Worm (Caenorhabditis elegans) whole organism, L1 larva: ENCODE data around the gene unc-132.

Source experiments
- C04F5.9 ChIP-seq: sonication (generic microtip); optimal IDR thresholded peaks from 2 replicates; lab custom pipeline; 2016; ENCODE audit warnings: missing genetic modification characterization, missing compliant biosample characterization
- C34B4.2 ChIP-seq: sonication (generic microtip); optimal IDR thresholded peaks from 2 replicates; lab custom pipeline; 2017; ENCODE audit warnings: mild to moderate bottlenecking, missing genetic modification characterization, missing compliant biosample characterization
- aha-1 ChIP-seq: fragments of 150-350 bp; optimal IDR thresholded peaks from 2 replicates; lab custom pipeline; 2014; ENCODE audit warnings: missing biosample characterization, missing genetic modification characterization
- alr-1 ChIP-seq: fragments of 200-800 bp; sonication (Bioruptor generic); optimal IDR thresholded peaks from 2 replicates; lab custom pipeline; 2018; ENCODE audit warnings: borderline replicate concordance, mild to moderate bottlenecking, missing genetic modification characterization, missing compliant biosample characterization
- aly-2 ChIP-seq: fragments of 150-350 bp; optimal IDR thresholded peaks from 2 replicates; lab custom pipeline; 2014; ENCODE audit warnings: missing biosample characterization, missing genetic modification characterization
- ama-1 ChIP-seq: fragments of 150-350 bp; optimal IDR thresholded peaks from 2 replicates; lab custom pipeline; 2014
- ceh-63 ChIP-seq: fragments of 200-800 bp; sonication (Bioruptor generic); optimal IDR thresholded peaks from 2 replicates; lab custom pipeline; 2018; ENCODE audit warnings: mild to moderate bottlenecking, missing genetic modification characterization, missing compliant biosample characterization
- ceh-8 ChIP-seq: fragments of 200-800 bp; sonication (Bioruptor generic); optimal IDR thresholded peaks from 2 replicates; lab custom pipeline; 2018; ENCODE audit warnings: mild to moderate bottlenecking, missing genetic modification characterization, moderate library complexity, missing compliant biosample characterization
- ceh-88 ChIP-seq: fragments of 200-800 bp; sonication (Bioruptor generic); IDR thresholded peaks from 2 replicates; pipeline ENCODE4 v1.3.6; 2022; ENCODE audit warnings: missing genetic modification characterization, missing compliant biosample characterization
- ces-1 ChIP-seq: fragments of 150-350 bp; optimal IDR thresholded peaks from 2 replicates; lab custom pipeline; 2014; ENCODE audit warnings: missing biosample characterization, missing genetic modification reagents, missing genetic modification characterization
- dpl-1 ChIP-seq, 3 experiments: fragments of 150-350 bp in 2 of 3; sonication (generic microtip) in 1 of 3; optimal IDR thresholded peaks; 2 replicates each; lab custom pipeline; 2014 to 2017; ENCODE audit warnings: missing biosample characterization in 3 of 3, missing genetic modification characterization in 3 of 3, missing genetic modification reagents in 3 of 3
- dsc-1 ChIP-seq: sonication (generic microtip); optimal IDR thresholded peaks from 2 replicates; lab custom pipeline; 2016; ENCODE audit warnings: mild to moderate bottlenecking, missing genetic modification characterization, missing compliant biosample characterization
- egl-13 ChIP-seq: sonication (generic microtip); optimal IDR thresholded peaks from 2 replicates; lab custom pipeline; 2016; ENCODE audit warnings: missing genotype, missing genetic modification reagents, missing genetic modification characterization, missing compliant biosample characterization
- elt-3 ChIP-seq, 6 experiments: fragments of 150-350 bp in 1 of 6; sonication (generic microtip); optimal IDR thresholded peaks; 2 replicates each; lab custom pipeline; 2017 to 2018; ENCODE audit warnings: missing biosample characterization in 6 of 6, missing genetic modification characterization in 6 of 6, inconsistent platforms in 1 of 6
- ets-5 ChIP-seq: fragments of 200-800 bp; sonication (Bioruptor generic); IDR thresholded peaks from 2 replicates; pipeline ENCODE4 v1.3.6; 2022; ENCODE audit warnings: missing genetic modification characterization, missing compliant biosample characterization
- fkh-10 ChIP-seq: sonication (generic microtip); optimal IDR thresholded peaks from 2 replicates; lab custom pipeline; 2017; ENCODE audit warnings: missing biosample characterization, missing genetic modification reagents, missing genetic modification characterization
- fkh-4 ChIP-seq: sonication (generic microtip); optimal IDR thresholded peaks from 2 replicates; lab custom pipeline; 2016; ENCODE audit warnings: missing compliant biosample characterization, missing genetic modification characterization, borderline replicate concordance
- hlh-17 ChIP-seq: fragments of 200-800 bp; sonication (Bioruptor generic); optimal IDR thresholded peaks from 2 replicates; lab custom pipeline; 2018; ENCODE audit warnings: missing genetic modification characterization, mild to moderate bottlenecking, missing compliant biosample characterization, moderate library complexity, borderline replicate concordance
- hlh-4 ChIP-seq: sonication (generic microtip); optimal IDR thresholded peaks from 2 replicates; lab custom pipeline; 2016; ENCODE audit warnings: mild to moderate bottlenecking, missing genetic modification characterization, missing compliant biosample characterization
- isw-1 ChIP-seq: fragments of 200-800 bp; sonication (Bioruptor generic); IDR thresholded peaks from 2 replicates; pipeline ENCODE4 v1.3.6; 2022; ENCODE audit warnings: missing genetic modification characterization, missing compliant biosample characterization
- jun-1 ChIP-seq: fragments of 150-350 bp; optimal IDR thresholded peaks from 2 replicates; lab custom pipeline; 2014; ENCODE audit warnings: missing biosample characterization, missing genetic modification reagents, missing genetic modification characterization
- lin-13 ChIP-seq: fragments of 150-350 bp; optimal IDR thresholded peaks from 2 replicates; lab custom pipeline; 2014; ENCODE audit warnings: missing biosample characterization, missing genetic modification reagents, missing genetic modification characterization
- lin-15B ChIP-seq: fragments of 150-350 bp; sonication (generic microtip); optimal IDR thresholded peaks from 3 replicates; lab custom pipeline; 2014; ENCODE audit warnings: missing biosample characterization, missing genetic modification characterization
- lin-35 ChIP-seq, 2 experiments: fragments of 150-350 bp; optimal IDR thresholded peaks; 2 replicates each; lab custom pipeline; 2014; ENCODE audit warnings: missing biosample characterization in 2 of 2, missing genetic modification characterization in 2 of 2, missing genetic modification reagents in 2 of 2
- lsy-2 ChIP-seq, 2 experiments: fragments of 150-350 bp; optimal IDR thresholded peaks; 2 replicates each; lab custom pipeline; 2014; ENCODE audit warnings: missing biosample characterization in 2 of 2, missing genetic modification characterization in 2 of 2
- mdl-1 ChIP-seq, 2 experiments: fragments of 150-350 bp; optimal IDR thresholded peaks; 2 replicates each; lab custom pipeline; 2014 to 2017; ENCODE audit warnings: missing biosample characterization in 2 of 2, missing genetic modification characterization in 2 of 2, inconsistent platforms in 1 of 2
- mep-1 ChIP-seq: fragments of 150-350 bp; optimal IDR thresholded peaks from 2 replicates; lab custom pipeline; 2014; ENCODE audit warnings: missing biosample characterization, missing genetic modification characterization
- nhr-11 ChIP-seq: fragments of 150-350 bp; optimal IDR thresholded peaks from 2 replicates; lab custom pipeline; 2014; ENCODE audit warnings: missing biosample characterization, missing genetic modification characterization
- nhr-19 ChIP-seq: fragments of 200-800 bp; sonication (Bioruptor generic); conservative IDR thresholded peaks from 2 replicates; pipeline ENCODE4 v1.3.6; 2022; ENCODE audit warnings: missing genetic modification characterization, missing compliant biosample characterization
- nhr-47 ChIP-seq: sonication (generic microtip); optimal IDR thresholded peaks from 2 replicates; lab custom pipeline; 2016; ENCODE audit warnings: mild to moderate bottlenecking, missing genetic modification characterization, moderate library complexity, missing compliant biosample characterization
- nhr-71 ChIP-seq: sonication (generic microtip); optimal IDR thresholded peaks from 2 replicates; lab custom pipeline; 2016; ENCODE audit warnings: mild to moderate bottlenecking, missing genetic modification characterization, moderate library complexity, missing compliant biosample characterization
- nhr-84 ChIP-seq: sonication (generic microtip); optimal IDR thresholded peaks from 2 replicates; lab custom pipeline; 2017; ENCODE audit warnings: missing biosample characterization, missing genetic modification characterization
- nhr-85 ChIP-seq: sonication (generic microtip); peaks from one replicate; lab custom pipeline; 2016; ENCODE audit warnings: missing genetic modification characterization, inconsistent platforms, missing compliant biosample characterization
- nhr-90 ChIP-seq: sonication (generic microtip); optimal IDR thresholded peaks from 2 replicates; lab custom pipeline; 2016; ENCODE audit warnings: mild to moderate bottlenecking, missing genetic modification characterization, missing compliant biosample characterization; ENCODE audit not compliant: poor library complexity
- pqm-1 ChIP-seq: sonication (generic microtip); optimal IDR thresholded peaks from 3 replicates; lab custom pipeline; 2017; ENCODE audit warnings: missing biosample characterization, missing genetic modification characterization
- snpc-4 ChIP-seq: fragments of 150-350 bp; optimal IDR thresholded peaks from 2 replicates; lab custom pipeline; 2014; ENCODE audit warnings: missing biosample characterization, missing genetic modification characterization
- snu-23 ChIP-seq: sonication (generic microtip); optimal IDR thresholded peaks from 2 replicates; lab custom pipeline; 2016; ENCODE audit warnings: missing genetic modification characterization, missing compliant biosample characterization
- sptf-1 ChIP-seq: fragments of 150-350 bp; optimal IDR thresholded peaks from 2 replicates; lab custom pipeline; 2014; ENCODE audit warnings: missing biosample characterization, missing genetic modification characterization
- sup-37 ChIP-seq: fragments of 200-800 bp; sonication (Bioruptor generic); optimal IDR thresholded peaks from 2 replicates; lab custom pipeline; 2018; ENCODE audit warnings: mild to moderate bottlenecking, missing genetic modification characterization, missing compliant biosample characterization
- tbx-2 ChIP-seq: sonication (generic microtip); optimal IDR thresholded peaks from 2 replicates; lab custom pipeline; 2016; ENCODE audit warnings: missing genetic modification characterization, missing compliant biosample characterization
- unc-130 ChIP-seq: fragments of 150-350 bp; optimal IDR thresholded peaks from 2 replicates; lab custom pipeline; 2017; ENCODE audit warnings: missing biosample characterization, missing genetic modification characterization, inconsistent platforms
- unc-30 ChIP-seq: sonication (generic microtip); optimal IDR thresholded peaks from 2 replicates; lab custom pipeline; 2017; ENCODE audit warnings: missing biosample characterization, missing genetic modification characterization
- unc-62 ChIP-seq: fragments of 150-350 bp; optimal IDR thresholded peaks from 2 replicates; lab custom pipeline; 2014; ENCODE audit warnings: missing biosample characterization, missing genetic modification reagents, missing genetic modification characterization
- unc-86 ChIP-seq: sonication (generic microtip); optimal IDR thresholded peaks from 2 replicates; lab custom pipeline; 2016; ENCODE audit warnings: missing genetic modification characterization, missing compliant biosample characterization
- unc-98 ChIP-seq: fragments of 200-800 bp; sonication (Bioruptor generic); IDR thresholded peaks from 2 replicates; pipeline ENCODE4 v1.3.6; 2022; ENCODE audit warnings: missing genetic modification characterization, missing compliant biosample characterization
- vab-15 ChIP-seq: sonication (generic microtip); optimal IDR thresholded peaks from 2 replicates; lab custom pipeline; 2017; ENCODE audit warnings: missing genotype, mild to moderate bottlenecking, missing genetic modification characterization, missing compliant biosample characterization
- zag-1 ChIP-seq: fragments of 150-350 bp; optimal IDR thresholded peaks from 2 replicates; lab custom pipeline; 2014; ENCODE audit warnings: missing biosample characterization, missing genetic modification characterization
- zip-4 ChIP-seq: fragments of 200-800 bp; sonication (Bioruptor generic); optimal IDR thresholded peaks from 2 replicates; lab custom pipeline; 2018; ENCODE audit warnings: mild to moderate bottlenecking, missing genetic modification characterization, moderate library complexity, missing compliant biosample characterization
- ztf-11 ChIP-seq, 2 experiments: sonication (generic microtip); optimal IDR thresholded peaks; 2 replicates each; lab custom pipeline; 2016 to 2017; ENCODE audit warnings: missing genetic modification characterization in 2 of 2, missing biosample characterization in 1 of 2, missing compliant biosample characterization in 1 of 2
- ztf-4 ChIP-seq: fragments of 150-350 bp; optimal IDR thresholded peaks from 2 replicates; lab custom pipeline; 2014; ENCODE audit warnings: missing biosample characterization, missing genetic modification characterization

Gene unc-132

ce11 chrV:3716279-3716887 lies 29.5 kb downstream of the unc-132 start (continued):
- TF ChIP-seq lin-13 (GFP tag; lab: Kevin White, UChicago): no peak
- peak; percentile 56 for TF ChIP-seq tbx-2 (tag; lab: Kevin White, UChicago)
- no peak for TF ChIP-seq fkh-4
- TF ChIP-seq zag-1: peak; percentile 19
- TF ChIP-seq ceh-8 (GFP tag; lab: Kevin White, UChicago): peak; percentile 33
- no peak for TF ChIP-seq isw-1
- TF ChIP-seq fkh-10 (GFP tag; lab: Kevin White, UChicago): peak; percentile 96
- TF ChIP-seq elt-3 (tag; optimal IDR thresholded peaks at IDR 0.05; lab: Kevin White, UChicago): no peak
- TF ChIP-seq unc-98 (GFP tag; lab: Robert Waterston, UW): no peak
- TF ChIP-seq nhr-84: no peak

- TF ChIP-seq dpl-1 (GFP tag; optimal IDR thresholded peaks at IDR 0.05; lab: Kevin White, UChicago) (peak in 1 of 3 experiments; percentile 20), vab-15 (tag; lab: Kevin White, UChicago) (no peak), aha-1 (tag; lab: Kevin White, UChicago) (no peak), nhr-11 (no peak), isw-1 (0 out of 2 replicates have a peak, but pooled peaks have one; percentile 11), alr-1 (tag; lab: Kevin White, UChicago) (no peak), C34B4.2 (tag; lab: Kevin White, UChicago) (no peak), hlh-17 (no peak), unc-130 (tag; lab: Kevin White, UChicago) (no peak), zag-1 (no peak), C04F5.9 (tag; lab: Kevin White, UChicago) (no peak), sup-37 (GFP tag; lab: Kevin White, UChicago) (no peak), mdl-1 (tag; optimal IDR thresholded peaks at IDR 0.05; lab: Kevin White, UChicago) (no peak), nhr-85 (tag; lab: Kevin White, UChicago) (no peak), sptf-1 (tag; lab: Kevin White, UChicago) (no peak), nhr-19 (peak; percentile 26), unc-30 (tag; lab: Kevin White, UChicago) (no peak), ama-1 (lab: Kevin White, UChicago) (peak; percentile 7), ztf-4 (no peak), pqm-1 (tag; lab: Kevin White, UChicago) (no peak), lin-13 (GFP tag; lab: Kevin White, UChicago) (peak; percentile 31), lin-15B (tag; lab: Kevin White, UChicago) (no peak), nhr-71 (tag; lab: Kevin White, UChicago) (peak; percentile 67), fkh-4 (no peak), nhr-47 (tag; lab: Kevin White, UChicago) (peak; percentile 64), snu-23 (GFP tag; lab: Kevin White, UChicago) (peak; percentile 57), ces-1 (GFP tag; lab: Kevin White, UChicago) (no peak), ceh-88 (GFP tag; lab: Robert Waterston, UW) (no peak), ztf-11 (tag; optimal IDR thresholded peaks at IDR 0.05; lab: Kevin White, UChicago) (peak in 1 of 2 experiments; percentile 36), unc-98 (GFP tag; lab: Robert Waterston, UW) (no peak), ceh-63 (GFP tag; lab: Kevin White, UChicago) (no peak), nhr-84 (no peak), nhr-90 (tag; lab: Kevin White, UChicago) (no peak), hlh-4 (tag; lab: Kevin White, UChicago) (no peak), aly-2 (tag; lab: Kevin White, UChicago) (no peak), mep-1 (tag; lab: Kevin White, UChicago) (peak; percentile 39), lsy-2 (tag; optimal IDR thresholded peaks at IDR 0.05; lab: Kevin White, UChicago) (peak; percentile 19 to 58), zip-4 (GFP tag; lab: Kevin White, UChicago) (no peak), ets-5 (GFP tag; lab: Robert Waterston, UW) (no peak), jun-1 (tag; lab: Kevin White, UChicago) (no peak), lin-35 (GFP tag; optimal IDR thresholded peaks at IDR 0.05; lab: Kevin White, UChicago) (peak in 1 of 2 experiments; percentile 39), snpc-4 (peak; percentile 12), dsc-1 (peak; percentile 43), egl-13 (tag; lab: Kevin White, UChicago) (peak; percentile 36), unc-86 (tag; lab: Kevin White, UChicago) (peak; percentile 77), unc-62 (GFP tag; lab: Kevin White, UChicago) (no peak)
These were observed 30.8 kb downstream of the unc-132 start for ce11 chrV:3717751-3718150.
